In genomic region chr2L:819315-820032, dm6 we compare ENCODE assay signal across 4 fruit fly cellular contexts.
TF ChIP-seq lines count a peak whose summit lies in the region.

PGAP2 (minus strand) TSS chr2L:819508.
Clp (plus strand) TSS chr2L:819964.

TF ChIP-seq in whole organism, adult, 20 proteins besides CTCF, POLR2A, EP300 and RAD21 (continued from another document):
- TF ChIP-seq Clk (GFP tag; optimal IDR thresholded peaks at IDR 0.05; lab: Kevin White, UChicago): peak; percentile 42
- no peak for TF ChIP-seq CG5204 (GFP tag; optimal IDR thresholded peaks at IDR 0.05; lab: Kevin White, UChicago)

TF ChIP-seq in whole organism, embryonic, 481 proteins besides CTCF, POLR2A, EP300 and RAD21 (continued from another document and continues in another):
- TF ChIP-seq HLHmδ (GFP tag; optimal IDR thresholded peaks at IDR 0.05; lab: Kevin White, UChicago) (no peak), CG10959 (GFP tag; IDR thresholded peaks at IDR 0.05; lab: Robert Waterston, UW) (peak; percentile 40; the same call in 1 of the 2 replicates), CG11560 (tag; IDR thresholded peaks at IDR 0.05; lab: Robert Waterston, UW) (no peak), ftz-f1 (GFP tag; optimal IDR thresholded peaks at IDR 0.05; lab: Kevin White, UChicago) (no peak), da (GFP tag; optimal IDR thresholded peaks at IDR 0.05; lab: Kevin White, UChicago) (no peak), Oaz (GFP tag; IDR thresholded peaks at IDR 0.05; lab: Robert Waterston, UW) (peak; percentile 77), Drgx (GFP tag; IDR thresholded peaks at IDR 0.05; lab: Robert Waterston, UW) (0 out of 2 replicates have a peak, but pooled peaks have one; percentile 17), CG1024 (GFP tag; IDR thresholded peaks at IDR 0.05; lab: Robert Waterston, UW) (peak; percentile 43; the same call in 1 of the 2 replicates), dati (GFP tag; IDR thresholded peaks at IDR 0.05; lab: Robert Waterston, UW) (no peak), ind (GFP tag; optimal IDR thresholded peaks at IDR 0.05; lab: Kevin White, UChicago) (peak; percentile 79), CG17361 (GFP tag; IDR thresholded peaks at IDR 0.05; lab: Robert Waterston, UW) (peak; percentile 91), hb (GFP tag; IDR thresholded peaks at IDR 0.05; lab: Robert Waterston, UW; ENCODE audit: partially characterized antibody) (0 out of 3 replicates have a peak, but pooled peaks have one; percentile 68), br (optimal IDR thresholded peaks at IDR 0.05; lab: Kevin White, UChicago) (no peak), CG10565 (GFP tag; optimal IDR thresholded peaks at IDR 0.05; lab: Kevin White, UChicago) (no peak), H15 (GFP tag; IDR thresholded peaks at IDR 0.05; lab: Robert Waterston, UW) (peak; percentile 73), Ets97D (GFP tag; optimal IDR thresholded peaks at IDR 0.05; lab: Kevin White, UChicago) (peak; percentile 55), MBD-R2 (GFP tag; IDR thresholded peaks at IDR 0.05; lab: Robert Waterston, UW) (peak; percentile 70), CG9817 (tag; optimal IDR thresholded peaks at IDR 0.05; lab: Kevin White, UChicago) (peak; percentile 83), Aef1 (GFP tag; IDR thresholded peaks at IDR 0.05; lab: Robert Waterston, UW) (peak; percentile 82), psq (GFP tag; optimal IDR thresholded peaks at IDR 0.05; lab: Kevin White, UChicago) (no peak), CG1832 (GFP tag; optimal IDR thresholded peaks at IDR 0.05; lab: Kevin White, UChicago) (no peak), stc (GFP tag; IDR thresholded peaks at IDR 0.05; lab: Robert Waterston, UW) (peak; percentile 54; the same call in 1 of the 2 replicates), Elba2 (GFP tag; optimal IDR thresholded peaks at IDR 0.05; lab: Kevin White, UChicago) (no peak), cad (GFP tag; optimal IDR thresholded peaks at IDR 0.05; lab: Kevin White, UChicago) (no peak), Jarid2 (GFP tag; optimal IDR thresholded peaks at IDR 0.05; lab: Kevin White, UChicago) (no peak), Ptx1 (GFP tag; IDR thresholded peaks at IDR 0.05; lab: Robert Waterston, UW) (peak; percentile 89), jing (GFP tag; optimal IDR thresholded peaks at IDR 0.05; lab: Kevin White, UChicago) (no peak), CG8089 (GFP tag; optimal IDR thresholded peaks at IDR 0.05; lab: Kevin White, UChicago) (no peak), trem (tag; optimal IDR thresholded peaks at IDR 0.05; lab: Kevin White, UChicago) (peak; percentile 71), crp (GFP tag; optimal IDR thresholded peaks at IDR 0.05; lab: Kevin White, UChicago) (peak in 1 of 2 experiments; percentile 51), fru (optimal IDR thresholded peaks at IDR 0.05; lab: Kevin White, UChicago) (no peak), CG17328 (GFP tag; IDR thresholded peaks at IDR 0.05; lab: Robert Waterston, UW) (peak; percentile 70), CrebB (tag; optimal IDR thresholded peaks at IDR 0.05; lab: Kevin White, UChicago) (peak; percentile 7), CG31224 (GFP tag; IDR thresholded peaks at IDR 0.05; lab: Robert Waterston, UW) (peak; percentile 67), CG34422 (GFP tag; IDR thresholded peaks at IDR 0.05; lab: Robert Waterston, UW) (peak; percentile 84), CG3163 (GFP tag; optimal IDR thresholded peaks at IDR 0.05; lab: Kevin White, UChicago) (no peak), wor (GFP tag; IDR thresholded peaks at IDR 0.05; lab: Robert Waterston, UW) (peak; percentile 61), sqz (GFP tag; optimal IDR thresholded peaks at IDR 0.05; lab: Kevin White, UChicago) (no peak), CG14860 (GFP tag; IDR thresholded peaks at IDR 0.05; lab: Robert Waterston, UW; ENCODE audit: partially characterized antibody) (peak; percentile 65; the same call in 2 of the 3 replicates), mam (GFP tag; optimal IDR thresholded peaks at IDR 0.05; lab: Kevin White, UChicago) (peak; percentile 64), Sox102F (GFP tag; optimal IDR thresholded peaks at IDR 0.05; lab: Kevin White, UChicago) (peak; percentile 76), CG5953 (GFP tag; IDR thresholded peaks at IDR 0.05; lab: Robert Waterston, UW) (no peak), CG9797 (GFP tag; optimal IDR thresholded peaks at IDR 0.05; lab: Kevin White, UChicago) (peak; percentile 9)

TF ChIP-seq in whole organism, prepupa, 60 proteins besides CTCF, POLR2A, EP300 and RAD21 (continued from another document):
- peak; percentile 46; the same call in 2 of the 3 replicates for TF ChIP-seq CG8119 (GFP tag; IDR thresholded peaks at IDR 0.05; lab: Robert Waterston, UW)
- peak; percentile 50 for TF ChIP-seq Gug (GFP tag; IDR thresholded peaks at IDR 0.05; lab: Robert Waterston, UW)
- TF ChIP-seq pdm3 (GFP tag; optimal IDR thresholded peaks at IDR 0.05; lab: Kevin White, UChicago): no peak
- peak; percentile 50 for TF ChIP-seq CG6792 (GFP tag; optimal IDR thresholded peaks at IDR 0.05; lab: Kevin White, UChicago)
- TF ChIP-seq vri (GFP tag; optimal IDR thresholded peaks at IDR 0.05; lab: Kevin White, UChicago): no peak
- no peak for TF ChIP-seq CG8319 (GFP tag; optimal IDR thresholded peaks at IDR 0.05; lab: Kevin White, UChicago)
- TF ChIP-seq ss (GFP tag; optimal IDR thresholded peaks at IDR 0.05; lab: Kevin White, UChicago): peak in 1 of 2 experiments; percentile 48
- TF ChIP-seq CG10631 (GFP tag; optimal IDR thresholded peaks at IDR 0.05; lab: Kevin White, UChicago): no peak
- TF ChIP-seq dac (GFP tag; optimal IDR thresholded peaks at IDR 0.05; lab: Kevin White, UChicago): no peak
- TF ChIP-seq Sox102F (GFP tag; optimal IDR thresholded peaks at IDR 0.05; lab: Kevin White, UChicago): no peak
- no peak for TF ChIP-seq Smox (GFP tag; optimal IDR thresholded peaks at IDR 0.05; lab: Kevin White, UChicago)
- TF ChIP-seq CG3919 (GFP tag; optimal IDR thresholded peaks at IDR 0.05; lab: Kevin White, UChicago): peak; percentile 44
- TF ChIP-seq Eip75B (GFP tag; optimal IDR thresholded peaks at IDR 0.05; lab: Kevin White, UChicago): no peak
- TF ChIP-seq Eip78C (GFP tag; lab: Kevin White, UChicago): peak; percentile 90
- peak; percentile 57 for TF ChIP-seq CG10669 (GFP tag; optimal IDR thresholded peaks at IDR 0.05; lab: Kevin White, UChicago)
- TF ChIP-seq salr (GFP tag; optimal IDR thresholded peaks at IDR 0.05; lab: Kevin White, UChicago): peak in 1 of 2 experiments; percentile 14
- TF ChIP-seq CG6276 (GFP tag; optimal IDR thresholded peaks at IDR 0.05; lab: Kevin White, UChicago): no peak
- TF ChIP-seq CG6808 (GFP tag; optimal IDR thresholded peaks at IDR 0.05; lab: Kevin White, UChicago): peak; percentile 2
- peak; percentile 38 for TF ChIP-seq CG34406 (GFP tag; optimal IDR thresholded peaks at IDR 0.05; lab: Kevin White, UChicago)
- TF ChIP-seq Ets96B (tag; optimal IDR thresholded peaks at IDR 0.05; lab: Kevin White, UChicago): peak; percentile 69
- peak; percentile 63 for TF ChIP-seq Eip93F (GFP tag; optimal IDR thresholded peaks at IDR 0.05; lab: Kevin White, UChicago)
- TF ChIP-seq fd59A (GFP tag; optimal IDR thresholded peaks at IDR 0.05; lab: Kevin White, UChicago): peak; percentile 51
- peak; percentile 41 for TF ChIP-seq CG8632 (GFP tag; optimal IDR thresholded peaks at IDR 0.05; lab: Kevin White, UChicago)
- TF ChIP-seq Sox15 (GFP tag; optimal IDR thresholded peaks at IDR 0.05; lab: Kevin White, UChicago): peak; percentile 57
- peak; percentile 12 for TF ChIP-seq spab (GFP tag; optimal IDR thresholded peaks at IDR 0.05; lab: Kevin White, UChicago)
- TF ChIP-seq Sox14 (GFP tag; optimal IDR thresholded peaks at IDR 0.05; lab: Kevin White, UChicago): peak; percentile 64
- TF ChIP-seq CG15336 (GFP tag; IDR thresholded peaks at IDR 0.05; lab: Robert Waterston, UW): peak; percentile 43; the same call in 1 of the 2 replicates
- TF ChIP-seq CG32006 (GFP tag; optimal IDR thresholded peaks at IDR 0.05; lab: Kevin White, UChicago): no peak
- peak; percentile 43 for TF ChIP-seq CG11902 (GFP tag; optimal IDR thresholded peaks at IDR 0.05; lab: Kevin White, UChicago)
- TF ChIP-seq CG3032 (tag; optimal IDR thresholded peaks at IDR 0.05; lab: Kevin White, UChicago): peak; percentile 74
- no peak for TF ChIP-seq topi (GFP tag; optimal IDR thresholded peaks at IDR 0.05; lab: Kevin White, UChicago)
- TF ChIP-seq net (GFP tag; optimal IDR thresholded peaks at IDR 0.05; lab: Kevin White, UChicago): no peak
- peak; percentile 69 for TF ChIP-seq CG6163 (GFP tag; IDR thresholded peaks at IDR 0.05; lab: Robert Waterston, UW)
- TF ChIP-seq acj6 (GFP tag; optimal IDR thresholded peaks at IDR 0.05; lab: Kevin White, UChicago): peak; percentile 71
- TF ChIP-seq Hr39 (GFP tag; optimal IDR thresholded peaks at IDR 0.05; lab: Kevin White, UChicago): peak; percentile 64
- peak; percentile 71 for TF ChIP-seq CG31627 (GFP tag; optimal IDR thresholded peaks at IDR 0.05; lab: Kevin White, UChicago)
- no peak for TF ChIP-seq dsx (GFP tag; optimal IDR thresholded peaks at IDR 0.05; lab: Kevin White, UChicago; ENCODE audit: poor library complexity, severe bottlenecking)
- no peak for TF ChIP-seq fd85E (GFP tag; optimal IDR thresholded peaks at IDR 0.05; lab: Kevin White, UChicago)
- no peak for TF ChIP-seq Hr38 (GFP tag; optimal IDR thresholded peaks at IDR 0.05; lab: Kevin White, UChicago)
- TF ChIP-seq fkh (GFP tag; optimal IDR thresholded peaks at IDR 0.05; lab: Kevin White, UChicago): peak; percentile 84
- TF ChIP-seq Hr4 (GFP tag; optimal IDR thresholded peaks at IDR 0.05; lab: Kevin White, UChicago): no peak

TF ChIP-seq in whole organism, wandering third instar larva, 38 proteins besides CTCF, POLR2A, EP300 and RAD21 (continued from another document):
- TF ChIP-seq Dif (GFP tag; optimal IDR thresholded peaks at IDR 0.05; lab: Kevin White, UChicago; ENCODE audit: partially characterized antibody) (no peak), rgr (GFP tag; optimal IDR thresholded peaks at IDR 0.05; lab: Kevin White, UChicago) (peak; percentile 69), Sp1 (GFP tag; optimal IDR thresholded peaks at IDR 0.05; lab: Kevin White, UChicago) (peak; percentile 74)
